Worm (Caenorhabditis elegans) whole organism, early embryonic: Measurements from ENCODE around the gene sra-4.

ENCODE experiments used
- B0310.2 ChIP-seq: sonication (generic microtip); optimal IDR thresholded peaks from 2 replicates; lab custom pipeline; 2016; ENCODE audit warnings: mild to moderate bottlenecking, missing genetic modification characterization, missing compliant biosample characterization
- F13C5.2 ChIP-seq: sonication (generic microtip); optimal IDR thresholded peaks from 2 replicates; lab custom pipeline; 2017; ENCODE audit warnings: mild to moderate bottlenecking, missing genetic modification characterization, inconsistent platforms, missing compliant biosample characterization
- aly-1 ChIP-seq: sonication (generic microtip); optimal IDR thresholded peaks from 2 replicates; lab custom pipeline; 2016; ENCODE audit warnings: missing genetic modification characterization, missing compliant biosample characterization
- ama-1 ChIP-seq: fragments of 150-350 bp; optimal IDR thresholded peaks from 2 replicates; lab custom pipeline; 2014
- ceh-13 ChIP-seq: fragments of 200-800 bp; sonication (Bioruptor generic); optimal IDR thresholded peaks from 2 replicates; lab custom pipeline; 2018; ENCODE audit warnings: mild to moderate bottlenecking, missing genetic modification characterization, missing compliant biosample characterization
- ceh-36 ChIP-seq: sonication (generic microtip); optimal IDR thresholded peaks from 2 replicates; lab custom pipeline; 2016; ENCODE audit warnings: missing genetic modification characterization, inconsistent platforms, missing compliant biosample characterization
- ets-7 ChIP-seq: sonication (generic microtip); optimal IDR thresholded peaks from 2 replicates; lab custom pipeline; 2016; ENCODE audit warnings: missing genotype, missing genetic modification characterization, missing compliant biosample characterization
- flt-1 ChIP-seq: fragments of 200-800 bp; sonication (Bioruptor generic); IDR thresholded peaks from 2 replicates; pipeline ENCODE4 v1.3.6; 2022; ENCODE audit warnings: missing genetic modification characterization, missing compliant biosample characterization
- hmbx-1 ChIP-seq: sonication (generic microtip); optimal IDR thresholded peaks from 2 replicates; lab custom pipeline; 2016; ENCODE audit warnings: mild to moderate bottlenecking, missing genetic modification characterization, missing compliant biosample characterization
- hmg-4 ChIP-seq: fragments of 200-800 bp; sonication (Bioruptor generic); optimal IDR thresholded peaks from 2 replicates; lab custom pipeline; 2018; ENCODE audit warnings: mild to moderate bottlenecking, missing genetic modification characterization, missing compliant biosample characterization
- hnd-1 ChIP-seq: sonication (generic microtip); optimal IDR thresholded peaks from 2 replicates; lab custom pipeline; 2016; ENCODE audit warnings: missing genetic modification characterization, missing compliant biosample characterization
- pes-1 ChIP-seq: fragments of 200-800 bp; sonication (Bioruptor generic); IDR thresholded peaks from 2 replicates; pipeline ENCODE4 v1.3.6; 2022; ENCODE audit warnings: missing genetic modification reagents, missing genetic modification characterization, missing compliant biosample characterization
- scrt-1 ChIP-seq: fragments of 200-800 bp; sonication (Bioruptor generic); IDR thresholded peaks from 2 replicates; pipeline ENCODE4 v1.3.6; 2022; ENCODE audit warnings: missing genetic modification characterization, missing compliant biosample characterization
- sea-1 ChIP-seq: fragments of 200-800 bp; sonication (Bioruptor generic); conservative IDR thresholded peaks from 2 replicates; pipeline ENCODE4 v1.3.6; 2022; ENCODE audit warnings: missing genetic modification characterization, missing compliant biosample characterization
- tbx-11 ChIP-seq: fragments of 200-800 bp; sonication (Bioruptor generic); IDR thresholded peaks from 2 replicates; pipeline ENCODE4 v1.3.6; 2022; ENCODE audit warnings: missing genetic modification characterization, missing compliant biosample characterization
- tbx-37 ChIP-seq: fragments of 200-800 bp; sonication (Bioruptor generic); conservative IDR thresholded peaks from 2 replicates; pipeline ENCODE4 v1.3.6; 2022; ENCODE audit warnings: missing genetic modification reagents, missing genetic modification characterization, missing compliant biosample characterization
- tra-4 ChIP-seq: sonication (generic microtip); optimal IDR thresholded peaks from 2 replicates; lab custom pipeline; 2017; ENCODE audit warnings: missing genetic modification characterization, missing compliant biosample characterization

sra-4 gene

ce11 chrII:9573412-9573811, 30.7 kb upstream of the sra-4 start:
- TF ChIP-seq hnd-1 (tag; lab: Kevin White, UChicago) (no peak), hmbx-1 (tag; lab: Kevin White, UChicago) (no peak), ets-7 (tag; lab: Kevin White, UChicago) (no peak), aly-1 (no peak), B0310.2 (no peak), hmg-4 (no peak), tbx-11 (GFP tag; lab: Robert Waterston, UW) (no peak), flt-1 (GFP tag; lab: Robert Waterston, UW) (no peak), sea-1 (no peak), scrt-1 (GFP tag; lab: Robert Waterston, UW) (no peak), ama-1 (no peak), pes-1 (GFP tag; lab: Robert Waterston, UW) (no peak), ceh-13 (GFP tag; lab: Kevin White, UChicago) (no peak), ceh-36 (no peak), tra-4 (tag; lab: Kevin White, UChicago) (no peak), tbx-37 (GFP tag; lab: Robert Waterston, UW) (no peak), F13C5.2 (tag; lab: Kevin White, UChicago) (no peak)

- TF ChIP-seq ets-7 (tag; lab: Kevin White, UChicago) (peak; percentile 84), hnd-1 (tag; lab: Kevin White, UChicago) (peak; percentile 79), scrt-1 (GFP tag; lab: Robert Waterston, UW) (peak; percentile 93), tbx-37 (GFP tag; lab: Robert Waterston, UW) (peak; percentile 92), aly-1 (peak; percentile 95), hmbx-1 (tag; lab: Kevin White, UChicago) (peak; percentile 70), pes-1 (GFP tag; lab: Robert Waterston, UW) (peak; percentile 95), ceh-13 (GFP tag; lab: Kevin White, UChicago) (peak; percentile 90), tbx-11 (GFP tag; lab: Robert Waterston, UW) (peak; percentile 95), hmg-4 (peak; percentile 86), flt-1 (GFP tag; lab: Robert Waterston, UW) (peak; percentile 95), tra-4 (tag; lab: Kevin White, UChicago) (peak; percentile 55), B0310.2 (peak; percentile 91), sea-1 (peak; percentile 92), ceh-36 (peak; percentile 94), ama-1 (no peak), F13C5.2 (tag; lab: Kevin White, UChicago) (peak; percentile 95)
These were observed 23.4 kb upstream of the sra-4 start for ce11 chrII:9566045-9566444.

ce11 chrII:9560895-9561294, 18.2 kb upstream of the sra-4 start:
- TF ChIP-seq tra-4 (tag; lab: Kevin White, UChicago) (no peak), tbx-11 (GFP tag; lab: Robert Waterston, UW) (no peak), ets-7 (tag; lab: Kevin White, UChicago) (no peak), ceh-13 (GFP tag; lab: Kevin White, UChicago) (no peak), hmbx-1 (tag; lab: Kevin White, UChicago) (no peak), B0310.2 (no peak), tbx-37 (GFP tag; lab: Robert Waterston, UW) (no peak), hmg-4 (no peak), F13C5.2 (tag; lab: Kevin White, UChicago) (no peak), sea-1 (no peak), hnd-1 (tag; lab: Kevin White, UChicago) (no peak), ama-1 (no peak), aly-1 (no peak), scrt-1 (GFP tag; lab: Robert Waterston, UW) (no peak), flt-1 (GFP tag; lab: Robert Waterston, UW) (no peak), pes-1 (GFP tag; lab: Robert Waterston, UW) (no peak)

ce11 chrII:9559929-9560328, 17.2 kb upstream of the sra-4 start, which contains the start of gene F35H8.4:
F35H8.4 (minus strand) TSS chrII:9560029.
- TF ChIP-seq tra-4 (tag; lab: Kevin White, UChicago) (no peak), sea-1 (no peak), tbx-37 (GFP tag; lab: Robert Waterston, UW) (no peak), F13C5.2 (tag; lab: Kevin White, UChicago) (no peak), hmg-4 (no peak), B0310.2 (no peak), flt-1 (GFP tag; lab: Robert Waterston, UW) (no peak), pes-1 (GFP tag; lab: Robert Waterston, UW) (no peak), ceh-13 (GFP tag; lab: Kevin White, UChicago) (no peak), ets-7 (tag; lab: Kevin White, UChicago) (no peak), tbx-11 (GFP tag; lab: Robert Waterston, UW) (no peak), hnd-1 (tag; lab: Kevin White, UChicago) (no peak), aly-1 (no peak), scrt-1 (GFP tag; lab: Robert Waterston, UW) (no peak), ceh-36 (no peak), hmbx-1 (tag; lab: Kevin White, UChicago) (no peak)

- TF ChIP-seq pes-1 (GFP tag; lab: Robert Waterston, UW): no peak
- no peak for TF ChIP-seq tbx-11 (GFP tag; lab: Robert Waterston, UW)
- no peak for TF ChIP-seq aly-1
- TF ChIP-seq tbx-37 (GFP tag; lab: Robert Waterston, UW): no peak
- no peak for TF ChIP-seq tra-4 (tag; lab: Kevin White, UChicago)
- TF ChIP-seq sea-1: no peak
- TF ChIP-seq scrt-1 (GFP tag; lab: Robert Waterston, UW): no peak
- TF ChIP-seq ceh-13 (GFP tag; lab: Kevin White, UChicago): no peak
- no peak for TF ChIP-seq ama-1
- no peak for TF ChIP-seq flt-1 (GFP tag; lab: Robert Waterston, UW)
- no peak for TF ChIP-seq ceh-36
- TF ChIP-seq hmbx-1 (tag; lab: Kevin White, UChicago): no peak
- no peak for TF ChIP-seq ets-7 (tag; lab: Kevin White, UChicago)
- TF ChIP-seq hnd-1 (tag; lab: Kevin White, UChicago): no peak
- TF ChIP-seq F13C5.2 (tag; lab: Kevin White, UChicago): no peak
- no peak for TF ChIP-seq hmg-4
- no peak for TF ChIP-seq B0310.2
These were observed 16.2 kb upstream of the sra-4 start for ce11 chrII:9558906-9559305.

- peak; percentile 8 for TF ChIP-seq F13C5.2 (tag; lab: Kevin White, UChicago)
- TF ChIP-seq scrt-1 (GFP tag; lab: Robert Waterston, UW): no peak
These were observed 14.9 kb upstream of the sra-4 start, which contains the start of gene zfp-2 for ce11 chrII:9557437-9558150. zfp-2 (plus strand) TSS chrII:9557650.
